Fruit fly (Drosophila melanogaster) whole organism, pupa: ENCODE measurements around the gene Slbp.

Experiments
- CG10348 ChIP-seq: fragments of 200-800 bp; sonication (Bioruptor generic); IDR thresholded peaks from 2 replicates; pipeline ENCODE4 v1.3.6; 2022; ENCODE audit warnings: missing biosample characterization, missing genetic modification characterization
- CG12605 ChIP-seq: fragments of 200-800 bp; sonication (Bioruptor generic); IDR thresholded peaks from 2 replicates; pipeline ENCODE4 v1.3.6; 2022; ENCODE audit warnings: missing biosample characterization, missing genetic modification characterization
- CG13204 ChIP-seq: fragments of 200-800 bp; sonication (Bioruptor generic); optimal IDR thresholded peaks from 2 replicates; lab custom pipeline; 2018; ENCODE audit warnings: missing biosample characterization, mild to moderate bottlenecking, missing genetic modification characterization, moderate library complexity
- CG14655 ChIP-seq: fragments of 200-800 bp; sonication (Bioruptor generic); optimal IDR thresholded peaks from 3 replicates; lab custom pipeline; 2017; ENCODE audit warnings: mild to moderate bottlenecking, missing biosample characterization, missing genetic modification reagents, missing genetic modification characterization
- CG15710 ChIP-seq: fragments of 200-800 bp; sonication (Bioruptor generic); optimal IDR thresholded peaks from 2 replicates; lab custom pipeline; 2018; ENCODE audit warnings: missing biosample characterization, mild to moderate bottlenecking, missing genetic modification characterization, moderate library complexity
- CG17806 ChIP-seq: fragments of 200-800 bp; sonication (Bioruptor generic); optimal IDR thresholded peaks from 2 replicates; lab custom pipeline; 2018; ENCODE audit warnings: missing biosample characterization, mild to moderate bottlenecking, missing genetic modification characterization, moderate library complexity
- CG32121 ChIP-seq: fragments of 200-800 bp; sonication (Bioruptor generic); IDR thresholded peaks from 2 replicates; pipeline ENCODE4 v1.3.6; 2022; ENCODE audit warnings: missing biosample characterization, missing genetic modification characterization
- CG34367 ChIP-seq: fragments of 200-800 bp; sonication (Bioruptor generic); optimal IDR thresholded peaks from 2 replicates; lab custom pipeline; 2018; ENCODE audit warnings: missing biosample characterization, mild to moderate bottlenecking, missing genetic modification characterization
- CG4496 ChIP-seq: fragments of 200-800 bp; sonication (Bioruptor generic); IDR thresholded peaks from 3 replicates; pipeline ENCODE4 v1.3.6; 2022; ENCODE audit warnings: missing biosample characterization, missing genetic modification characterization
- CG8159 ChIP-seq: fragments of 200-800 bp; sonication (Bioruptor generic); optimal IDR thresholded peaks from 3 replicates; lab custom pipeline; 2018; ENCODE audit warnings: missing biosample characterization, mild to moderate bottlenecking, missing genetic modification characterization, moderate library complexity
- CG8301 ChIP-seq: fragments of 200-800 bp; sonication (Bioruptor generic); optimal IDR thresholded peaks from 2 replicates; lab custom pipeline; 2018; ENCODE audit warnings: missing biosample characterization, mild to moderate bottlenecking, missing genetic modification characterization
- CG9948 ChIP-seq: fragments of 200-800 bp; sonication (Bioruptor generic); optimal IDR thresholded peaks from 2 replicates; lab custom pipeline; 2018; ENCODE audit warnings: missing biosample characterization, mild to moderate bottlenecking, missing genetic modification characterization, moderate library complexity
- D1 ChIP-seq: fragments of 200-800 bp; sonication (Bioruptor generic); optimal IDR thresholded peaks from 2 replicates; lab custom pipeline; 2018; ENCODE audit warnings: missing biosample characterization, mild to moderate bottlenecking, missing genetic modification characterization, moderate library complexity
- EcR ChIP-seq: fragments of 200-800 bp; sonication (Bioruptor generic); optimal IDR thresholded peaks from 3 replicates; lab custom pipeline; 2019; ENCODE audit warnings: missing biosample characterization, missing genetic modification characterization, mild to moderate bottlenecking, moderate library complexity, missing genetic modification reagents
- Ets98B ChIP-seq: fragments of 200-800 bp; sonication (Bioruptor generic); IDR thresholded peaks from 2 replicates; pipeline ENCODE4 v1.3.6; 2022; ENCODE audit warnings: missing biosample characterization, missing genetic modification characterization
- Pif1A ChIP-seq: fragments of 200-800 bp; sonication (Bioruptor generic); optimal IDR thresholded peaks from 3 replicates; lab custom pipeline; 2016; ENCODE audit warnings: missing biosample characterization, missing genetic modification characterization
- Pif1B ChIP-seq: fragments of 200-800 bp; sonication (Bioruptor generic); optimal IDR thresholded peaks from 3 replicates; lab custom pipeline; 2016; ENCODE audit warnings: missing biosample characterization, missing genetic modification characterization
- Snoo ChIP-seq: fragments of 200-800 bp; sonication (Bioruptor generic); optimal IDR thresholded peaks from 3 replicates; lab custom pipeline; 2017; ENCODE audit warnings: missing biosample characterization, mild to moderate bottlenecking, missing genetic modification characterization, inconsistent platforms
- fd96Ca ChIP-seq: fragments of 200-800 bp; sonication (Bioruptor generic); IDR thresholded peaks from 3 replicates; pipeline ENCODE4 v1.3.6; 2022; ENCODE audit warnings: missing biosample characterization, missing genetic modification characterization
- gl ChIP-seq: fragments of 200-800 bp; sonication (Bioruptor generic); optimal IDR thresholded peaks from 2 replicates; lab custom pipeline; 2018; ENCODE audit warnings: missing biosample characterization, mild to moderate bottlenecking, missing genetic modification characterization
- rn ChIP-seq: fragments of 200-800 bp; sonication (Bioruptor generic); IDR thresholded peaks from 2 replicates; pipeline ENCODE4 v1.3.6; 2022; ENCODE audit warnings: missing biosample characterization, missing genetic modification characterization

The Slbp gene

DNA sequence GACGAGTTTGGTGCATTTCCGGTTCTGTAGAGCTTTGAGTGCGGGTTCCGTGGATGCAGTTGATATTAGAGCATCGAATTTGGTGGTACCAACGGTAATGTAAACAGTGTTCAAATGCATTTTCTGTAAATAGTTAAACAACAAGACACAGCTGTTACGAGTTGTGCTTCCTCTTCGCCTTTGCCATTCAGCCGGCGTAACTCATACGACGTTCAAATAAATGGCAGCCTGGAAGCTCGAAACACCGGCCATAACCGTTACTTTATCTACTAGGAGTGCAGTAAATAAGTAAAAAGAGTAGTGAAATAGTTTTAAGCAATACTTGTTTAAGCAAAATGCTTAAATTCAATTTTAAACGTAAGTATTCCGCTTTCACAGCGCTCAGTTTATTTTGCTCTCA, 14.7 kb downstream of the Slbp start, which contains the start of the genes Alg13 and superdeath:
Alg13 (minus strand) TSS at position 167 of the 400 bp plus-strand sequence.
superdeath (plus strand) TSS at position 256 of the 400 bp plus-strand sequence.
- TF ChIP-seq CG34367 (tag; lab: Kevin White, UChicago) = no peak
- peak; percentile 40 for TF ChIP-seq CG9948

DNA sequence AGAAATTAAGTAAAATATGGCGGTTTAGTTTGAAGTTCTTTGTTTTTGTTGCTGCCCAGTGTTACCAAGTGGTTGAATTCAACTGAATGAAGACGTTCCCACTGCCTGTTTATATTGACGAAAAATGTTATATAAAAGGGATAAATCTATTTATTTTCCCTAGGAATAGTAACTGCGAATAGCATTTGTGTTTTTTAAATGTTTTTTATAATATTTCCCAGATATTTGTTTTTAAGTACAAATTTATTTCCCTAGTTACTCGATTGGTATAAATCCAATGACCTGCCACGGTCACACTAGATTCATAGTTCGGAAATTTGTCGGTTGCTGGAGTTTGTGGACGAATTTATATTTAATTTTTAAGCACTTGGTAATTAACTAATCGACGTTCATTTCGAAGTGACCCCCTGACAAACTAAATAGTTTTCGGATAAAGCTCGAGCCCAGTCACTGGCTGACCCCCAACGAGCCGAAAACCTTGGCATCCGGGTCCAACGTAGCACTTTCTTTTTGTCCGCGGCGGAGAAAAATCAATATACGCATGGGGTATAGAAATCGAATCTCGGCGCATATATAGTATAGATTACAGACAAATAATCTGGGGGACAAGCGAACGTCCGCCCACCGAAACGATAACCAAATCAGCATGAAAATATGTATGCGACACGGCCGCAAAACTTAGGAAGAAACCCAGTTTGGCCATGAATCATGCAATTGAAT, 22.0 kb downstream of the Slbp start, which contains the start of the genes dgt6 and Vha100-1:
dgt6 (minus strand) TSS at position 71 of the 720 bp plus-strand sequence.
Vha100-1 (plus strand) TSS at position 292 of the 720 bp plus-strand sequence.
- TF ChIP-seq CG4496 = no peak
- no peak for TF ChIP-seq CG32121
- TF ChIP-seq Pif1A (GFP tag; lab: Kevin White, UChicago) = no peak
- no peak for TF ChIP-seq CG8301 (tag; lab: Kevin White, UChicago)
- no peak for TF ChIP-seq Snoo (tag; lab: Kevin White, UChicago)
- TF ChIP-seq Pif1B = no peak
- no peak for TF ChIP-seq CG12605 (GFP tag; lab: Robert Waterston, UW)
- no peak for TF ChIP-seq rn (GFP tag; lab: Robert Waterston, UW)
- no peak for TF ChIP-seq CG10348 (GFP tag; lab: Robert Waterston, UW)
- no peak for TF ChIP-seq CG17806 (tag; lab: Kevin White, UChicago)

DNA sequence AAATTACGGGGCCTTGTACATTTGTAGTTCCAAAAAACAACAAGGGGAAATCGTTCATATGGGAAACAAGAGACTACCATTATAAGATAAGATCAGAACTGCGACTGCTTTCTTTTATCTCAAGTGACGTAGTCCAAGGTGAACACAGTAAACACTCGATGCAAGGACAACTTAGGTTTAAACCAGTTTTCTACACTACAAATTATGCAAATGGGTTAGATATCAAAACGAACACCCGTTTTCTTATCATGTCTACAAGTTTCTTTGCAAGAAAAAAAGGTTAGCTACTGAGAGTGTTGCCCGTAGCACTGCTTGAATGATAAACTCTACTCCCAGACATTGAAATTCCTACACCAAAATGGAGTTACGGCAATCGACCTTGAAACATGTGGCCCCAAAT, 28.9 kb downstream of the Slbp start:
- peak; percentile 84 for TF ChIP-seq Snoo (tag; lab: Kevin White, UChicago)
- TF ChIP-seq CG4496 = peak; percentile 76
- TF ChIP-seq CG13204 = no peak
- no peak for TF ChIP-seq D1 (tag; lab: Kevin White, UChicago)
- TF ChIP-seq CG12605 (GFP tag; lab: Robert Waterston, UW) = peak; percentile 63
- peak; percentile 71 for TF ChIP-seq CG34367 (tag; lab: Kevin White, UChicago)
- TF ChIP-seq fd96Ca (GFP tag; lab: Robert Waterston, UW) = peak; percentile 83
- TF ChIP-seq CG9948 = peak; percentile 53
- peak; percentile 68 for TF ChIP-seq CG17806 (tag; lab: Kevin White, UChicago)
- TF ChIP-seq Pif1A (GFP tag; lab: Kevin White, UChicago) = peak; percentile 77
- TF ChIP-seq CG8301 (tag; lab: Kevin White, UChicago) = peak; percentile 40
- peak; percentile 78 for TF ChIP-seq CG15710
- no peak for TF ChIP-seq CG10348 (GFP tag; lab: Robert Waterston, UW)
- no peak for TF ChIP-seq CG14655 (GFP tag; lab: Kevin White, UChicago)
- peak; percentile 69 for TF ChIP-seq Ets98B (GFP tag; lab: Robert Waterston, UW)
- TF ChIP-seq CG8159 (tag; lab: Kevin White, UChicago) = peak; percentile 72
- peak; percentile 67 for TF ChIP-seq Pif1B
- peak; percentile 63 for TF ChIP-seq CG32121
- peak; percentile 48 for TF ChIP-seq rn (GFP tag; lab: Robert Waterston, UW)
- peak; percentile 12 for TF ChIP-seq gl (tag; lab: Kevin White, UChicago)
- TF ChIP-seq EcR (GFP tag; lab: Kevin White, UChicago) = no peak

DNA sequence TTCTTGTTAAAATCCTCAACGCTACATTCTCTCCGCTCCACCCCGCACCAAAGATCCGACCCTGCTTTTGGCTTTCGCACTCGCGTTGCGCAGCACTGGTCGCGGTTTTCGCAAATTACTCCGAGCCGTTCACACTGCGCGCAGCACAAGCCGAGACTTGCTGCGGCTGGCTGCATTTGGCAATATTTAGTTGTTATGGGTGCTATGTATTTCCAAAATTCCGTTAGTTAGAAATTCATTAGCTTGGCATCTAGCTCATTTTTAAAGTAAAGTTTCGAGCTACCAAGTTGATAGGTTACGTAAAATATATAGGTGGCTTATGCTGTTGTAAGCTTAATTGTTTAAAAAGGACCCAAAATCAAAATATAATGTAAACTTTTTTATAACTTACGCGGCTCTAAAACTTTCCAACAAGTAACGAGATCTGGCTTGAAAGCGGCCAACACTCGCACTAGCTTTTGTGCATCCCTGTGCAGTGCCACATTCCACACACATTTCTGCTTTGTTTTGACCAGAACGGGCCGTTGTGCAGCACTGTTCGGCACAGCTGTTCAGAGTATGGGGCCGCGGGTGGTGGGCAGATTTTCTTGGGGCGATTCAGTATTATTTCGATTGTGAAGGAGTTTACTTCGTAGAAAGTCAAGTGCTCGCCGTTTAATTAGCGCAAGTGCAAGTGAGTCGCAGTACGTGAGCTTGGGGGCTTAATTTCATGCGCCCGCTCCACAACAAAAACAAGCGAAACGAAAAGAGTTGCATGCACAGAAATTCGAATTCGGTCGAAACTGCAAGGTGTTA, 30.1 kb downstream of the Slbp start, which contains the start of the genes yem and Ctl2:
yem (minus strand) TSS at position 63 of the 795 bp plus-strand sequence.
Ctl2 (plus strand) TSS at position 554 of the 795 bp plus-strand sequence.
- no peak for TF ChIP-seq Pif1A (GFP tag; lab: Kevin White, UChicago)
- no peak for TF ChIP-seq CG10348 (GFP tag; lab: Robert Waterston, UW)
- TF ChIP-seq CG34367 (tag; lab: Kevin White, UChicago) = peak; percentile 17
- TF ChIP-seq Snoo (tag; lab: Kevin White, UChicago) = peak; percentile 22
- no peak for TF ChIP-seq CG14655 (GFP tag; lab: Kevin White, UChicago)
- TF ChIP-seq CG4496 = peak; percentile 45
- TF ChIP-seq CG12605 (GFP tag; lab: Robert Waterston, UW) = no peak; the same call in 1 of the 2 replicates
- peak; percentile 20; the same call in 1 of the 2 replicates for TF ChIP-seq rn (GFP tag; lab: Robert Waterston, UW)
- TF ChIP-seq CG32121 = no peak
- TF ChIP-seq CG15710 = peak; percentile 54
- peak; percentile 40 for TF ChIP-seq CG17806 (tag; lab: Kevin White, UChicago)
- TF ChIP-seq D1 (tag; lab: Kevin White, UChicago) = no peak
- no peak for TF ChIP-seq CG8301 (tag; lab: Kevin White, UChicago)
- TF ChIP-seq Ets98B (GFP tag; lab: Robert Waterston, UW) = peak; percentile 36
- TF ChIP-seq CG13204 = no peak
- TF ChIP-seq fd96Ca (GFP tag; lab: Robert Waterston, UW) = peak; percentile 65
- TF ChIP-seq EcR (GFP tag; lab: Kevin White, UChicago) = no peak
- TF ChIP-seq gl (tag; lab: Kevin White, UChicago) = no peak
- TF ChIP-seq CG8159 (tag; lab: Kevin White, UChicago) = peak; percentile 62
- peak; percentile 52 for TF ChIP-seq Pif1B
- TF ChIP-seq CG9948 = peak; percentile 46

DNA sequence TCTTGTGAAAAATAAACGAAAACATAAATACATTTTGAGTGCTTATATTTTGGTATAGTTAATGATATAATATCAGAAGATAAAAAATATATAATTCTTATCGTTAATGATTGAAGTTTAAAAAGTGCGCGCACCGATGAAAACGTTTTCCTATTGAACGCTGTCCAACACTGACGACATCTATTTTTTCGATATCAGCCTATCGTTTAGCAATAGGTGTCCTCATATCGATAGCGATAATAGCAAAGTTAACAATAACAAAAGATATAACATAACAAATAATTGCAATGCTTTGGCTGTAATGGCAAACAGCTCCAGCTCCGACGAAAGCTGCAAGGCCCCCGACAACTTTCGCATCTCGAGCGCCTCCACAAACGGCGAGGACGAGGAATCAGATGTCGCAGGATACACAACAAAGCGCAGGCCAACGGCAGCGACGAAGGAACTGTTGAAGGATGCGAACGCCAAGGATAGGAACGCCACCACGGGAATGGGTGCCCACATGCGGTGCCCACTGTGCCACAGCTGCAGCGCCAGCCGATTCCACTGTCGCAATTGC, 36.8 kb downstream of the Slbp start, which contains the start of gene Atg14:
Atg14 (plus strand) TSS at position 225 of the 559 bp plus-strand sequence.
- TF ChIP-seq Pif1B (no peak), CG34367 (tag; lab: Kevin White, UChicago) (no peak), rn (GFP tag; lab: Robert Waterston, UW) (no peak), CG10348 (GFP tag; lab: Robert Waterston, UW) (no peak), Snoo (tag; lab: Kevin White, UChicago) (peak; percentile 2), D1 (tag; lab: Kevin White, UChicago) (no peak), CG8301 (tag; lab: Kevin White, UChicago) (no peak), EcR (GFP tag; lab: Kevin White, UChicago) (peak; percentile 6), CG14655 (GFP tag; lab: Kevin White, UChicago) (no peak), fd96Ca (GFP tag; lab: Robert Waterston, UW) (no peak), Pif1A (GFP tag; lab: Kevin White, UChicago) (no peak), CG9948 (no peak)
